Fruit fly (Drosophila melanogaster): ENCODE measurements around the gene Torsin.

Torsin gene

dm6 chrX:4599897-4600469, 49.8 kb downstream of the Torsin start:
- no peak for TF ChIP-seq Abd-B (GFP tag; optimal IDR thresholded peaks at IDR 0.05)
- no peak for TF ChIP-seq CG9705 (GFP tag; optimal IDR thresholded peaks at IDR 0.05)
- TF ChIP-seq Dif (GFP tag; optimal IDR thresholded peaks at IDR 0.05; ENCODE audit: partially characterized antibody), result no peak
- no peak for TF ChIP-seq tai (GFP tag; optimal IDR thresholded peaks at IDR 0.05)
- no peak for TF ChIP-seq dsf (GFP tag; optimal IDR thresholded peaks at IDR 0.05; ENCODE audit: borderline replicate concordance)
- no peak for TF ChIP-seq h (GFP tag; optimal IDR thresholded peaks at IDR 0.05)
- no peak for TF ChIP-seq usp (GFP tag; optimal IDR thresholded peaks at IDR 0.05)
- no peak for TF ChIP-seq Hr78 (GFP tag; optimal IDR thresholded peaks at IDR 0.05)

Data from whole organism, wandering third instar larva.